Fruit fly (Drosophila melanogaster) whole organism, embryonic: Measurements from ENCODE around the gene CG32026.
A peak's percentile ranks its signal among the peaks of the same experiment; 100 is the strongest.

ENCODE experiments used
- CG10267 ChIP-seq: fragments of 200-800 bp; sonication (Bioruptor generic); optimal IDR thresholded peaks from 2 replicates; lab custom pipeline; 2018; ENCODE audit warnings: missing biosample characterization, mild to moderate bottlenecking, missing genetic modification characterization, moderate library complexity
- CG10366 ChIP-seq: fragments of 200-800 bp; sonication (Bioruptor generic); IDR thresholded peaks from 2 replicates; pipeline ENCODE4 v1.3.6; 2022; ENCODE audit warnings: missing biosample characterization, missing genetic modification characterization
- CG10431 ChIP-seq: fragments of 200-800 bp; sonication (Bioruptor generic); optimal IDR thresholded peaks from 3 replicates; lab custom pipeline; 2018; ENCODE audit warnings: missing biosample characterization, mild to moderate bottlenecking, missing genetic modification characterization
- CG10565 ChIP-seq: fragments of 200-800 bp; sonication (Bioruptor generic); optimal IDR thresholded peaks from 3 replicates; lab custom pipeline; 2016; ENCODE audit warnings: missing biosample characterization, mild to moderate bottlenecking, missing genetic modification characterization
- CG11560 ChIP-seq: fragments of 200-800 bp; sonication (Bioruptor generic); IDR thresholded peaks from 3 replicates; pipeline ENCODE4 v1.3.6; 2022; ENCODE audit warnings: missing biosample characterization, missing genetic modification characterization
- CG11696 ChIP-seq: fragments of 200-800 bp; sonication (Bioruptor generic); IDR thresholded peaks from 2 replicates; pipeline ENCODE4 v1.3.6; 2022; ENCODE audit warnings: missing biosample characterization, missing genetic modification characterization
- CG13424 ChIP-seq: fragments of 200-800 bp; sonication (Bioruptor generic); optimal IDR thresholded peaks from 2 replicates; lab custom pipeline; 2019; ENCODE audit warnings: missing biosample characterization, mild to moderate bottlenecking, missing genetic modification characterization, moderate library complexity
- CG14050 ChIP-seq: fragments of 200-800 bp; sonication (Bioruptor generic); IDR thresholded peaks from 3 replicates; pipeline ENCODE4 v1.3.6; 2022; ENCODE audit warnings: missing biosample characterization, missing genetic modification characterization
- CG15601 ChIP-seq: fragments of 200-800 bp; sonication (Bioruptor generic); optimal IDR thresholded peaks from 3 replicates; lab custom pipeline; 2019; ENCODE audit warnings: missing biosample characterization, mild to moderate bottlenecking, missing genetic modification characterization, moderate library complexity
- CG1603 ChIP-seq: fragments of 200-800 bp; sonication (Bioruptor generic); optimal IDR thresholded peaks from 2 replicates; lab custom pipeline; 2019; ENCODE audit warnings: missing biosample characterization, mild to moderate bottlenecking, missing genetic modification characterization, moderate library complexity
- CG17829 ChIP-seq: fragments of 200-800 bp; optimal IDR thresholded peaks from 2 replicates; lab custom pipeline; 2019; ENCODE audit warnings: missing biosample characterization, mild to moderate bottlenecking, missing genetic modification characterization, moderate library complexity
- CG2678 ChIP-seq: fragments of 200-800 bp; sonication (Bioruptor generic); optimal IDR thresholded peaks from 3 replicates; lab custom pipeline; 2019; ENCODE audit warnings: missing biosample characterization, mild to moderate bottlenecking, missing genetic modification characterization, moderate library complexity
- CG30403 ChIP-seq: fragments of 200-800 bp; sonication (Bioruptor generic); optimal IDR thresholded peaks from 3 replicates; lab custom pipeline; 2016; ENCODE audit warnings: missing biosample characterization, missing genetic modification characterization
- CG31224 ChIP-seq: fragments of 200-800 bp; sonication (Bioruptor generic); IDR thresholded peaks from 2 replicates; pipeline ENCODE4 v1.3.6; 2022; ENCODE audit warnings: missing biosample characterization, missing genetic modification characterization
- CG3995 ChIP-seq: fragments of 200-800 bp; sonication (Bioruptor generic); optimal IDR thresholded peaks from 3 replicates; lab custom pipeline; 2016; ENCODE audit warnings: missing biosample characterization, missing genetic modification characterization
- CG4328 ChIP-seq: fragments of 200-800 bp; sonication (Bioruptor generic); optimal IDR thresholded peaks from 3 replicates; lab custom pipeline; 2017; ENCODE audit warnings: missing biosample characterization, missing genetic modification reagents, missing genetic modification characterization
- CG5245 ChIP-seq: fragments of 200-800 bp; sonication (Bioruptor generic); optimal IDR thresholded peaks from 3 replicates; lab custom pipeline; 2016; ENCODE audit warnings: missing biosample characterization, missing genetic modification characterization
- CG7372 ChIP-seq: fragments of 200-800 bp; sonication (Bioruptor generic); IDR thresholded peaks from 2 replicates; pipeline ENCODE4 v1.3.6; 2022; ENCODE audit warnings: missing biosample characterization, missing genetic modification characterization
- CG7839 ChIP-seq: fragments of 200-800 bp; sonication (Bioruptor generic); optimal IDR thresholded peaks from 3 replicates; lab custom pipeline; 2018; ENCODE audit warnings: missing biosample characterization, mild to moderate bottlenecking, missing genetic modification characterization, moderate library complexity
- Dad ChIP-seq: fragments of 200-800 bp; sonication (Bioruptor generic); optimal IDR thresholded peaks from 3 replicates; lab custom pipeline; 2016; ENCODE audit warnings: missing biosample characterization, missing genetic modification characterization
- Deaf1 ChIP-seq: fragments of 200-800 bp; optimal IDR thresholded peaks from 3 replicates; lab custom pipeline; 2019; ENCODE audit warnings: missing biosample characterization, mild to moderate bottlenecking, missing genetic modification characterization, moderate library complexity
- Doc2 ChIP-seq: fragments of 200-800 bp; sonication (Bioruptor generic); IDR thresholded peaks from 2 replicates; pipeline ENCODE4 v1.3.6; 2022; ENCODE audit warnings: missing biosample characterization, missing genetic modification characterization
- Gug ChIP-seq: fragments of 200-800 bp; sonication (Bioruptor generic); IDR thresholded peaks from 4 replicates; pipeline ENCODE4 v1.3.6; 2022; ENCODE audit warnings: missing biosample characterization, missing genetic modification characterization
- Max ChIP-seq: fragments of 200-800 bp; sonication (Bioruptor generic); optimal IDR thresholded peaks from 2 replicates; lab custom pipeline; 2016; ENCODE audit warnings: missing biosample characterization, mild to moderate bottlenecking, missing genetic modification characterization
- Myb ChIP-seq: fragments of 200-800 bp; sonication (Bioruptor generic); optimal IDR thresholded peaks from 2 replicates; lab custom pipeline; 2016; ENCODE audit warnings: missing biosample characterization, missing genetic modification characterization
- NK7.1 ChIP-seq: fragments of 200-800 bp; sonication (Bioruptor generic); optimal IDR thresholded peaks from 3 replicates; lab custom pipeline; 2016; ENCODE audit warnings: missing biosample characterization, missing genetic modification characterization
- Sin3A ChIP-seq: fragments of >200 bp; optimal IDR thresholded peaks from 2 replicates; lab custom pipeline; 2018
- Sry-β ChIP-seq: fragments of 200-800 bp; sonication (Bioruptor generic); optimal IDR thresholded peaks from 2 replicates; lab custom pipeline; 2018; ENCODE audit warnings: missing biosample characterization, mild to moderate bottlenecking, missing genetic modification characterization, moderate library complexity
- Ssrp ChIP-seq: fragments of 200-800 bp; sonication (Bioruptor generic); optimal IDR thresholded peaks from 2 replicates; lab custom pipeline; 2018; ENCODE audit warnings: missing biosample characterization, mild to moderate bottlenecking, missing genetic modification characterization, moderate library complexity
- ac ChIP-seq: fragments of 200-800 bp; sonication (Bioruptor generic); optimal IDR thresholded peaks from 3 replicates; lab custom pipeline; 2017; ENCODE audit warnings: missing biosample characterization, mild to moderate bottlenecking, missing genetic modification characterization
- cg ChIP-seq: fragments of 200-800 bp; sonication (Bioruptor generic); optimal IDR thresholded peaks from 3 replicates; lab custom pipeline; 2019; ENCODE audit warnings: missing biosample characterization, mild to moderate bottlenecking, missing genetic modification characterization, moderate library complexity
- cwo ChIP-seq: fragments of 200-800 bp; sonication (Bioruptor generic); optimal IDR thresholded peaks from 3 replicates; lab custom pipeline; 2017; ENCODE audit warnings: missing biosample characterization, missing genetic modification characterization, mild to moderate bottlenecking, moderate library complexity, missing genetic modification reagents
- disco-r ChIP-seq: fragments of 200-800 bp; sonication (Bioruptor generic); optimal IDR thresholded peaks from 2 replicates; lab custom pipeline; 2016; ENCODE audit warnings: missing biosample characterization, missing genetic modification characterization
- emc ChIP-seq: fragments of 200-800 bp; sonication (Bioruptor generic); optimal IDR thresholded peaks from 2 replicates; lab custom pipeline; 2016; ENCODE audit warnings: missing biosample characterization, missing genetic modification characterization
- fd64A ChIP-seq: fragments of 200-800 bp; sonication (Bioruptor generic); optimal IDR thresholded peaks from 3 replicates; lab custom pipeline; 2018; ENCODE audit warnings: missing biosample characterization, mild to moderate bottlenecking, missing genetic modification characterization
- gce ChIP-seq: fragments of 200-800 bp; sonication (Bioruptor generic); IDR thresholded peaks from 3 replicates; pipeline ENCODE4 v1.3.6; 2022; ENCODE audit warnings: missing biosample characterization, missing genetic modification characterization
- gcm ChIP-seq: fragments of 200-800 bp; sonication (Bioruptor generic); optimal IDR thresholded peaks from 2 replicates; lab custom pipeline; 2019; ENCODE audit warnings: missing biosample characterization, mild to moderate bottlenecking, missing genetic modification characterization, moderate library complexity
- gem ChIP-seq: fragments of 200-800 bp; sonication (Bioruptor generic); optimal IDR thresholded peaks from 2 replicates; lab custom pipeline; 2019; ENCODE audit warnings: missing biosample characterization, mild to moderate bottlenecking, missing genetic modification characterization, moderate library complexity
- grau ChIP-seq: fragments of 200-800 bp; optimal IDR thresholded peaks from 3 replicates; lab custom pipeline; 2019; ENCODE audit warnings: missing biosample characterization, mild to moderate bottlenecking, missing genetic modification characterization, moderate library complexity
- inv ChIP-seq: fragments of 200-800 bp; sonication (Bioruptor generic); IDR thresholded peaks from 2 replicates; pipeline ENCODE4 v1.3.6; 2022; ENCODE audit warnings: missing biosample characterization, missing genetic modification characterization; ENCODE audit not compliant: partially characterized antibody
- kah ChIP-seq: fragments of 200-800 bp; sonication (Bioruptor generic); optimal IDR thresholded peaks from 2 replicates; lab custom pipeline; 2018; ENCODE audit warnings: missing biosample characterization, mild to moderate bottlenecking, missing genetic modification characterization
- kni ChIP-seq: fragments of 200-800 bp; sonication (Bioruptor generic); optimal IDR thresholded peaks from 3 replicates; lab custom pipeline; 2017; ENCODE audit warnings: mild to moderate bottlenecking, missing biosample characterization, missing genetic modification reagents, missing genetic modification characterization
- lilli ChIP-seq: fragments of 200-800 bp; sonication (Bioruptor generic); optimal IDR thresholded peaks from 3 replicates; lab custom pipeline; 2016; ENCODE audit warnings: missing biosample characterization, missing genetic modification characterization
- lola ChIP-seq, 3 experiments: fragments of >200 bp in 2 of 3; fragments of 200-800 bp in 1 of 3; sonication (Bioruptor generic) in 1 of 3; optimal IDR thresholded peaks; 2 replicates each; lab custom pipeline; 2017 to 2019; ENCODE audit warnings: missing biosample characterization in 3 of 3, missing genetic modification characterization in 3 of 3, mild to moderate bottlenecking in 1 of 3, moderate library complexity in 1 of 3
- pho ChIP-seq: fragments of 200-800 bp; sonication (Bioruptor generic); optimal IDR thresholded peaks from 2 replicates; lab custom pipeline; 2016; ENCODE audit warnings: missing biosample characterization, missing genetic modification characterization
- sens ChIP-seq: fragments of 200-800 bp; sonication (Bioruptor generic); peaks from one replicate; lab custom pipeline; 2016; ENCODE audit warnings: missing biosample characterization, missing genetic modification characterization
- sisA ChIP-seq: fragments of 200-800 bp; sonication (Bioruptor generic); IDR thresholded peaks from 2 replicates; pipeline ENCODE4 v1.3.6; 2022; ENCODE audit warnings: missing biosample characterization, missing genetic modification characterization
- slou ChIP-seq: fragments of 200-800 bp; sonication (Bioruptor generic); optimal IDR thresholded peaks from 3 replicates; lab custom pipeline; 2016; ENCODE audit warnings: missing biosample characterization, missing genetic modification characterization
- tio ChIP-seq: fragments of 200-800 bp; sonication (Bioruptor generic); optimal IDR thresholded peaks from 2 replicates; lab custom pipeline; 2017; ENCODE audit warnings: missing biosample characterization, missing genetic modification characterization, inconsistent platforms
- twi ChIP-seq: fragments of 200-800 bp; optimal IDR thresholded peaks from 2 replicates; lab custom pipeline; 2019; ENCODE audit warnings: missing biosample characterization, mild to moderate bottlenecking, missing genetic modification characterization, moderate library complexity

The CG32026 gene

DNA sequence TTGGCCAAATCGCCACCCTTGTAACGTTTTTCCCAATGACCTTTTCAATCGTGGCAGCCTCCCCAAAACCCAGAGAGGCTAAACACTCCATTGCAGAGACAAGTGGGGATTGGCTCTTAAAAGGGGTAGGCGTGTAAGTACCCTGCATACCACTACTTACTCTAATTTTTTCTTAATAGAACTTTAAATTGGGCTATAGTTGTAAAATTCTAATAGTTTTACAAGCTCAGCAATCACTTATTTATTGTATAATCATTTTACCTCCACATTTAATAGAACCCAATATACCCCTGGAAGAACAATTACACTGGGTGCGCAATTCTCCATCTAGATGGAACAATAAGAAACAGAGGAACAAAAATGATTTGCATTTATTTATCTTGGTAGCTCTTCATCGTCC lies 5.5 kb downstream of the CG32026 start (continued):
- TF ChIP-seq CG10366, result peak; percentile 72
- no peak for TF ChIP-seq cg (GFP tag; lab: Kevin White, UChicago)
- no peak for TF ChIP-seq CG10565 (GFP tag; lab: Kevin White, UChicago)
- TF ChIP-seq CG10267 (tag; lab: Kevin White, UChicago), result peak; percentile 68
- peak; percentile 95 for TF ChIP-seq sens
- peak; percentile 45 for TF ChIP-seq Max (GFP tag; lab: Kevin White, UChicago)
- peak; percentile 75 for TF ChIP-seq CG13424
- TF ChIP-seq gcm (GFP tag; lab: Kevin White, UChicago), result peak; percentile 49
- TF ChIP-seq Sry-β (GFP tag; lab: Kevin White, UChicago), result no peak
- TF ChIP-seq NK7.1, result peak; percentile 25
- TF ChIP-seq pho (GFP tag; lab: Kevin White, UChicago), result peak; percentile 6
- TF ChIP-seq CG14050, result peak; percentile 63
- peak; percentile 75 for TF ChIP-seq sisA (GFP tag; lab: Robert Waterston, UW)
- no peak for TF ChIP-seq fd64A (GFP tag; lab: Kevin White, UChicago)
- TF ChIP-seq inv (GFP tag; lab: Robert Waterston, UW), result no peak
- peak; percentile 69 for TF ChIP-seq CG17829
- TF ChIP-seq lilli, result peak; percentile 76
- peak; percentile 57 for TF ChIP-seq CG11696 (GFP tag; lab: Robert Waterston, UW)
- TF ChIP-seq Ssrp (tag; lab: Kevin White, UChicago), result peak; percentile 68
- TF ChIP-seq CG11560 (tag; lab: Robert Waterston, UW), result peak; percentile 38; the same call in 1 of the 3 replicates
- TF ChIP-seq CG7372 (GFP tag; lab: Robert Waterston, UW), result peak; percentile 73
- TF ChIP-seq CG2678, result peak; percentile 88
- TF ChIP-seq CG10431 (GFP tag; lab: Kevin White, UChicago), result no peak
- peak; percentile 74 for TF ChIP-seq cwo
- TF ChIP-seq gem (tag; lab: Kevin White, UChicago), result peak; percentile 87
- no peak for TF ChIP-seq CG3995 (GFP tag; lab: Kevin White, UChicago)
- TF ChIP-seq disco-r (GFP tag; lab: Kevin White, UChicago), result peak; percentile 30
- peak; percentile 86 for TF ChIP-seq CG7839 (tag; lab: Kevin White, UChicago)
- no peak for TF ChIP-seq Sin3A (lab: Kevin White, UChicago)
- peak; percentile 26 for TF ChIP-seq kah (GFP tag; lab: Kevin White, UChicago)
- TF ChIP-seq Doc2, result no peak
- TF ChIP-seq Deaf1 (tag; lab: Kevin White, UChicago), result peak; percentile 40
- no peak for TF ChIP-seq CG4328 (GFP tag; lab: Kevin White, UChicago)
- 0 out of 3 replicates have a peak, but pooled peaks have one; percentile 42 for TF ChIP-seq gce (GFP tag; lab: Robert Waterston, UW)
- TF ChIP-seq twi (tag; lab: Kevin White, UChicago), result peak; percentile 42
- TF ChIP-seq CG1603 (tag; lab: Kevin White, UChicago), result peak; percentile 78
- no peak for TF ChIP-seq ac
- TF ChIP-seq CG30403 (GFP tag; lab: Kevin White, UChicago), result peak; percentile 75
- peak; percentile 78 for TF ChIP-seq grau
- TF ChIP-seq Dad (GFP tag; lab: Kevin White, UChicago), result peak; percentile 46
- peak; percentile 53 for TF ChIP-seq CG5245 (GFP tag; lab: Kevin White, UChicago)
- no peak for TF ChIP-seq kni (GFP tag; lab: Kevin White, UChicago)
- TF ChIP-seq slou (GFP tag; lab: Kevin White, UChicago), result peak; percentile 23
- TF ChIP-seq Gug (GFP tag; lab: Robert Waterston, UW), result peak; percentile 51; the same call in 3 of the 4 replicates
- peak; percentile 67 for TF ChIP-seq CG31224 (GFP tag; lab: Robert Waterston, UW)
- peak; percentile 40 for TF ChIP-seq Myb
- peak; percentile 71 for TF ChIP-seq CG15601 (tag; lab: Kevin White, UChicago)
- peak; percentile 59 for TF ChIP-seq tio (GFP tag; lab: Kevin White, UChicago)
- TF ChIP-seq lola (GFP tag; optimal IDR thresholded peaks at IDR 0.05; lab: Kevin White, UChicago), result peak in 1 of 3 experiments; percentile 63
- TF ChIP-seq emc (GFP tag; lab: Kevin White, UChicago), result peak; percentile 25
